Worm (Caenorhabditis elegans) whole organism, young adult: ENCODE results near the gene metl-1.

Source experiments
- B0035.1 ChIP-seq: sonication (generic microtip); optimal IDR thresholded peaks from 2 replicates; lab custom pipeline; 2016; ENCODE audit warnings: missing genetic modification characterization, mild to moderate bottlenecking, missing compliant biosample characterization, missing genotype, missing genetic modification reagents
- C17E4.6 ChIP-seq: fragments of 200-800 bp; sonication (Bioruptor generic); IDR thresholded peaks from 2 replicates; pipeline ENCODE4 v1.3.6; 2022; ENCODE audit warnings: missing genetic modification reagents, missing genetic modification characterization, missing compliant biosample characterization
- F37B4.10 ChIP-seq: fragments of 200-800 bp; sonication (Bioruptor generic); IDR thresholded peaks from 2 replicates; pipeline ENCODE4 v1.3.6; 2022; ENCODE audit warnings: missing genetic modification characterization, missing compliant biosample characterization
- F52B5.7 ChIP-seq: sonication (generic microtip); optimal IDR thresholded peaks from 2 replicates; lab custom pipeline; 2016; ENCODE audit warnings: mild to moderate bottlenecking, missing genetic modification characterization, missing compliant biosample characterization
- F55B11.4 ChIP-seq: sonication (generic microtip); optimal IDR thresholded peaks from 2 replicates; lab custom pipeline; 2016; ENCODE audit warnings: missing compliant biosample characterization, missing genetic modification characterization, borderline replicate concordance; ENCODE audit not compliant: insufficient read depth
- K12H6.12 ChIP-seq: fragments of 200-800 bp; sonication (Bioruptor generic); optimal IDR thresholded peaks from 2 replicates; lab custom pipeline; 2018; ENCODE audit warnings: mild to moderate bottlenecking, missing genetic modification characterization, missing compliant biosample characterization
- T26A5.8 ChIP-seq: sonication (generic microtip); optimal IDR thresholded peaks from 2 replicates; lab custom pipeline; 2016; ENCODE audit warnings: missing genetic modification characterization, missing compliant biosample characterization
- Y53G8AR.9 ChIP-seq: fragments of 200-800 bp; sonication (Bioruptor generic); conservative IDR thresholded peaks from 2 replicates; pipeline ENCODE4 v1.3.6; 2022; ENCODE audit warnings: missing genetic modification reagents, missing genetic modification characterization, missing compliant biosample characterization
- Y67H2A.10 ChIP-seq: fragments of 200-800 bp; sonication (Bioruptor generic); conservative IDR thresholded peaks from 2 replicates; pipeline ENCODE4 v1.3.6; 2022; ENCODE audit warnings: missing genetic modification reagents, missing genetic modification characterization, missing compliant biosample characterization
- Y95B8A.8 ChIP-seq: fragments of 200-800 bp; sonication (Bioruptor generic); IDR thresholded peaks from 2 replicates; pipeline ENCODE4 v1.3.6; 2022; ENCODE audit warnings: missing genetic modification reagents, missing genetic modification characterization, missing compliant biosample characterization
- ZK185.1 ChIP-seq: sonication (generic microtip); optimal IDR thresholded peaks from 2 replicates; lab custom pipeline; 2016; ENCODE audit warnings: mild to moderate bottlenecking, missing genetic modification characterization, missing compliant biosample characterization; ENCODE audit not compliant: poor library complexity, severe bottlenecking
- akir-1 ChIP-seq: fragments of 200-800 bp; sonication (Bioruptor generic); optimal IDR thresholded peaks from 2 replicates; lab custom pipeline; 2018; ENCODE audit warnings: mild to moderate bottlenecking, missing genetic modification characterization, moderate library complexity, missing compliant biosample characterization
- aptf-3 ChIP-seq: fragments of 200-800 bp; sonication (Bioruptor generic); IDR thresholded peaks from 2 replicates; pipeline ENCODE4 v1.3.6; 2022; ENCODE audit warnings: missing genetic modification characterization, missing compliant biosample characterization
- attf-3 ChIP-seq: fragments of 200-800 bp; sonication (Bioruptor generic); conservative IDR thresholded peaks from 2 replicates; pipeline ENCODE4 v1.3.6; 2022; ENCODE audit warnings: missing genetic modification reagents, missing genetic modification characterization, missing compliant biosample characterization
- bed-1 ChIP-seq: fragments of 200-800 bp; sonication (Bioruptor generic); IDR thresholded peaks from 2 replicates; pipeline ENCODE4 v1.3.6; 2022; ENCODE audit warnings: missing genetic modification reagents, missing genetic modification characterization, missing compliant biosample characterization
- cebp-1 ChIP-seq, 2 experiments: fragments of 200-800 bp in 1 of 2; sonication (Bioruptor generic) in 1 of 2; sonication (generic microtip) in 1 of 2; IDR thresholded peaks in 1 of 2; optimal IDR thresholded peaks in 1 of 2; 2 replicates each; pipeline versions ENCODE4 v1.3.6 to Lab custom; 2017 to 2022; ENCODE audit warnings: missing compliant biosample characterization in 2 of 2, missing genetic modification characterization in 2 of 2, mild to moderate bottlenecking in 1 of 2, missing genetic modification reagents in 1 of 2, moderate library complexity in 1 of 2
- ceh-100 ChIP-seq: fragments of 200-800 bp; sonication (Bioruptor generic); IDR thresholded peaks from 2 replicates; pipeline ENCODE4 v1.3.6; 2022; ENCODE audit warnings: missing genetic modification reagents, missing genetic modification characterization, missing compliant biosample characterization
- die-1 ChIP-seq: sonication (generic microtip); optimal IDR thresholded peaks from 2 replicates; lab custom pipeline; 2016; ENCODE audit warnings: missing genotype, mild to moderate bottlenecking, missing genetic modification characterization, missing compliant biosample characterization
- dox-1 ChIP-seq: fragments of 200-800 bp; sonication (Bioruptor generic); IDR thresholded peaks from 2 replicates; pipeline ENCODE4 v1.3.6; 2022; ENCODE audit warnings: missing genetic modification reagents, missing genetic modification characterization, missing compliant biosample characterization
- dpff-1 ChIP-seq: sonication (generic microtip); optimal IDR thresholded peaks from 2 replicates; lab custom pipeline; 2017; ENCODE audit warnings: mild to moderate bottlenecking, missing genetic modification characterization, missing compliant biosample characterization
- dpl-1 ChIP-seq: fragments of 150-350 bp; optimal IDR thresholded peaks from 2 replicates; lab custom pipeline; 2014; ENCODE audit warnings: missing biosample characterization, missing genetic modification reagents, missing genetic modification characterization
- egrh-3 ChIP-seq: fragments of 200-800 bp; sonication (Bioruptor generic); IDR thresholded peaks from 2 replicates; pipeline ENCODE4 v1.3.6; 2022; ENCODE audit warnings: missing genetic modification reagents, missing genetic modification characterization, missing compliant biosample characterization
- hmg-1.2 ChIP-seq: fragments of 200-800 bp; sonication (Bioruptor generic); IDR thresholded peaks from 2 replicates; pipeline ENCODE4 v1.3.6; 2022; ENCODE audit warnings: missing genetic modification reagents, missing genetic modification characterization, missing compliant biosample characterization
- let-526 ChIP-seq: fragments of 200-800 bp; sonication (Bioruptor generic); IDR thresholded peaks from 2 replicates; pipeline ENCODE4 v1.3.6; 2022; ENCODE audit warnings: missing genetic modification reagents, missing genetic modification characterization, missing compliant biosample characterization
- lir-1 ChIP-seq: fragments of 200-800 bp; sonication (Bioruptor generic); conservative IDR thresholded peaks from 2 replicates; pipeline ENCODE4 v1.3.6; 2022; ENCODE audit warnings: missing genetic modification reagents, missing genetic modification characterization, missing compliant biosample characterization
- lsy-27 ChIP-seq: sonication (generic microtip); optimal IDR thresholded peaks from 2 replicates; lab custom pipeline; 2017; ENCODE audit warnings: missing genetic modification characterization, mild to moderate bottlenecking, missing compliant biosample characterization, antibody characterized with exemption, missing genotype, borderline replicate concordance; ENCODE audit not compliant: insufficient read depth
- madf-10 ChIP-seq: sonication (generic microtip); optimal IDR thresholded peaks from 2 replicates; lab custom pipeline; 2016; ENCODE audit warnings: mild to moderate bottlenecking, missing genetic modification characterization, missing compliant biosample characterization
- mcd-1 ChIP-seq: fragments of 200-800 bp; sonication (Bioruptor generic); IDR thresholded peaks from 2 replicates; pipeline ENCODE4 v1.3.6; 2022; ENCODE audit warnings: missing genetic modification reagents, missing genetic modification characterization, missing compliant biosample characterization
- mel-28 ChIP-seq: sonication (generic microtip); optimal IDR thresholded peaks from 2 replicates; lab custom pipeline; 2016; ENCODE audit warnings: borderline replicate concordance, mild to moderate bottlenecking, missing genetic modification characterization, missing compliant biosample characterization
- mxl-1 ChIP-seq: sonication (generic microtip); optimal IDR thresholded peaks from 2 replicates; lab custom pipeline; 2016; ENCODE audit warnings: missing genetic modification characterization, missing compliant biosample characterization
- nfya-1 ChIP-seq: sonication (generic microtip); optimal IDR thresholded peaks from 2 replicates; lab custom pipeline; 2017; ENCODE audit warnings: antibody characterized with exemption, missing compliant biosample characterization, missing genetic modification characterization, borderline replicate concordance; ENCODE audit not compliant: insufficient read depth
- nfyb-1 ChIP-seq: fragments of 200-800 bp; sonication (Bioruptor generic); IDR thresholded peaks from 2 replicates; pipeline ENCODE4 v1.3.6; 2022; ENCODE audit warnings: missing genetic modification reagents, missing genetic modification characterization, missing compliant biosample characterization
- nhr-120 ChIP-seq: fragments of 200-800 bp; sonication (Bioruptor generic); IDR thresholded peaks from 2 replicates; pipeline ENCODE4 v1.3.6; 2022; ENCODE audit warnings: missing genetic modification characterization, missing compliant biosample characterization
- rcor-1 ChIP-seq: fragments of 200-800 bp; sonication (Bioruptor generic); IDR thresholded peaks from 2 replicates; pipeline ENCODE4 v1.3.6; 2022; ENCODE audit warnings: missing genetic modification reagents, missing genetic modification characterization, missing compliant biosample characterization
- rec-8 ChIP-seq, 2 experiments: sonication (generic microtip); optimal IDR thresholded peaks; 2 replicates each; lab custom pipeline; 2016; ENCODE audit warnings: mild to moderate bottlenecking in 2 of 2, missing genetic modification characterization in 2 of 2, missing genetic modification reagents in 2 of 2, missing genotype in 2 of 2, missing biosample characterization in 1 of 2, missing compliant biosample characterization in 1 of 2, moderate library complexity in 1 of 2
- sdz-38 ChIP-seq: sonication (generic microtip); optimal IDR thresholded peaks from 2 replicates; lab custom pipeline; 2016; ENCODE audit warnings: missing genotype, missing genetic modification characterization, missing compliant biosample characterization
- snpc-4 ChIP-seq, 5 experiments: fragments of 150-350 bp in 1 of 5; sonication (generic microtip) in 4 of 5; optimal IDR thresholded peaks; 2 replicates each; lab custom pipeline; 2014 to 2018; ENCODE audit warnings: missing genetic modification characterization in 5 of 5, missing biosample characterization in 3 of 5, antibody characterized with exemption in 2 of 5, mild to moderate bottlenecking in 2 of 5, missing compliant biosample characterization in 2 of 5, missing genotype in 2 of 5, moderate library complexity in 2 of 5, missing genetic modification reagents in 1 of 5
- tbp1 ChIP-seq: fragments of 200-800 bp; sonication (Bioruptor generic); optimal IDR thresholded peaks from 2 replicates; lab custom pipeline; 2018; ENCODE audit warnings: mild to moderate bottlenecking, missing genetic modification characterization, missing compliant biosample characterization
- tlf-1 ChIP-seq: fragments of 200-800 bp; sonication (Bioruptor generic); optimal IDR thresholded peaks from 2 replicates; lab custom pipeline; 2018; ENCODE audit warnings: mild to moderate bottlenecking, missing genetic modification characterization, missing compliant biosample characterization
- unc-130 ChIP-seq: sonication (generic microtip); optimal IDR thresholded peaks from 2 replicates; lab custom pipeline; 2016; ENCODE audit warnings: missing genetic modification reagents, missing genetic modification characterization, missing compliant biosample characterization
- unc-62 ChIP-seq: fragments of 150-350 bp; optimal IDR thresholded peaks from 2 replicates; lab custom pipeline; 2014; ENCODE audit warnings: missing biosample characterization, missing genetic modification reagents, missing genetic modification characterization
- ztf-18 ChIP-seq: sonication (generic microtip); optimal IDR thresholded peaks from 2 replicates; lab custom pipeline; 2016; ENCODE audit warnings: missing genotype, mild to moderate bottlenecking, missing genetic modification characterization, missing compliant biosample characterization
- ztf-22 ChIP-seq: fragments of 200-800 bp; sonication (Bioruptor generic); optimal IDR thresholded peaks from 2 replicates; lab custom pipeline; 2018; ENCODE audit warnings: mild to moderate bottlenecking, missing genetic modification characterization, moderate library complexity, missing compliant biosample characterization
- ztf-25 ChIP-seq: fragments of 200-800 bp; sonication (Bioruptor generic); IDR thresholded peaks from 2 replicates; pipeline ENCODE4 v1.3.6; 2022; ENCODE audit warnings: missing genetic modification reagents, missing genetic modification characterization, missing compliant biosample characterization

The metl-1 gene

ce11 chrII:11484600-11484999 lies 11.2 kb upstream of the metl-1 start (continued):
- TF ChIP-seq F37B4.10 (GFP tag; lab: Robert Waterston, UW) (0 out of 2 replicates have a peak, but pooled peaks have one; percentile 76), mcd-1 (peak; percentile 83), ceh-100 (GFP tag; lab: Robert Waterston, UW) (peak; percentile 82), C17E4.6 (GFP tag; lab: Robert Waterston, UW) (peak; percentile 69), unc-130 (GFP tag; lab: Kevin White, UChicago) (peak; percentile 62), nhr-120 (peak; percentile 97), ztf-25 (GFP tag; lab: Robert Waterston, UW) (peak; percentile 97), lsy-27 (tag; lab: Kevin White, UChicago) (peak; percentile 72), dpl-1 (peak; percentile 17), ztf-18 (tag; lab: Kevin White, UChicago) (peak; percentile 89), aptf-3 (GFP tag; lab: Robert Waterston, UW) (0 out of 2 replicates have a peak, but pooled peaks have one; percentile 58), F55B11.4 (tag; lab: Kevin White, UChicago) (no peak), egrh-3 (GFP tag; lab: Robert Waterston, UW) (peak; percentile 50), Y53G8AR.9 (GFP tag; lab: Robert Waterston, UW) (peak; percentile 83; the same call in 1 of the 2 replicates), mxl-1 (tag; lab: Kevin White, UChicago) (peak; percentile 98), dpff-1 (peak; percentile 52), ztf-22 (GFP tag; lab: Kevin White, UChicago) (peak; percentile 57), Y67H2A.10 (GFP tag; lab: Robert Waterston, UW) (0 out of 2 replicates have a peak, but pooled peaks have one; percentile 50), tlf-1 (GFP tag; lab: Kevin White, UChicago) (peak; percentile 76), K12H6.12 (tag; lab: Kevin White, UChicago) (peak; percentile 77), rcor-1 (GFP tag; lab: Robert Waterston, UW) (peak; percentile 88), ZK185.1 (peak; percentile 95), cebp-1 (GFP tag; IDR thresholded peaks at IDR 0.05; lab: Robert Waterston, UW) (peak; percentile 56; the same call in 1 of the 2 replicates), cebp-1 (tag; optimal IDR thresholded peaks at IDR 0.05; lab: Kevin White, UChicago) (no peak), bed-1 (GFP tag; lab: Robert Waterston, UW) (peak; percentile 87; the same call in 1 of the 2 replicates), B0035.1 (peak; percentile 76), Y95B8A.8 (0 out of 2 replicates have a peak, but pooled peaks have one; percentile 31), die-1 (peak; percentile 98), dox-1 (GFP tag; lab: Robert Waterston, UW) (peak; percentile 94), nfyb-1 (GFP tag; lab: Robert Waterston, UW) (peak; percentile 93), T26A5.8 (tag; lab: Kevin White, UChicago) (peak; percentile 94), unc-62 (GFP tag; lab: Kevin White, UChicago) (no peak), nfya-1 (tag; lab: Kevin White, UChicago) (no peak), attf-3 (GFP tag; lab: Robert Waterston, UW) (peak; percentile 71), rec-8 (tag; optimal IDR thresholded peaks at IDR 0.05; lab: Kevin White, UChicago) (peak; percentile 92 to 98), hmg-1.2 (GFP tag; lab: Robert Waterston, UW) (peak; percentile 85), let-526 (GFP tag; lab: Robert Waterston, UW) (0 out of 2 replicates have a peak, but pooled peaks have one; percentile 79), madf-10 (tag; lab: Kevin White, UChicago) (peak; percentile 87), mel-28 (tag; lab: Kevin White, UChicago) (peak; percentile 70), snpc-4 (GFP tag; optimal IDR thresholded peaks at IDR 0.05; lab: Kevin White, UChicago) (peak; percentile 83), snpc-4 (tag; optimal IDR thresholded peaks at IDR 0.05; lab: Kevin White, UChicago) (peak; percentile 62 to 82 (median 77)), akir-1 (GFP tag; lab: Kevin White, UChicago) (peak; percentile 66), F52B5.7 (tag; lab: Kevin White, UChicago) (peak; percentile 98), lir-1 (GFP tag; lab: Robert Waterston, UW) (peak; percentile 84), tbp1 (GFP tag; lab: Kevin White, UChicago) (peak; percentile 100), sdz-38 (tag; lab: Kevin White, UChicago) (no peak)
